Worm (Caenorhabditis elegans) whole organism, early embryonic: ENCODE data around the gene Y48G9A.6.

Source experiments
- ama-1 ChIP-seq: fragments of 150-350 bp; optimal IDR thresholded peaks from 2 replicates; lab custom pipeline; 2014
- ceh-13 ChIP-seq: fragments of 200-800 bp; sonication (Bioruptor generic); optimal IDR thresholded peaks from 2 replicates; lab custom pipeline; 2018; ENCODE audit warnings: mild to moderate bottlenecking, missing genetic modification characterization, missing compliant biosample characterization
- flt-1 ChIP-seq: fragments of 200-800 bp; sonication (Bioruptor generic); IDR thresholded peaks from 2 replicates; pipeline ENCODE4 v1.3.6; 2022; ENCODE audit warnings: missing genetic modification characterization, missing compliant biosample characterization
- hnd-1 ChIP-seq: sonication (generic microtip); optimal IDR thresholded peaks from 2 replicates; lab custom pipeline; 2016; ENCODE audit warnings: missing genetic modification characterization, missing compliant biosample characterization
- pes-1 ChIP-seq: fragments of 200-800 bp; sonication (Bioruptor generic); IDR thresholded peaks from 2 replicates; pipeline ENCODE4 v1.3.6; 2022; ENCODE audit warnings: missing genetic modification reagents, missing genetic modification characterization, missing compliant biosample characterization
- scrt-1 ChIP-seq: fragments of 200-800 bp; sonication (Bioruptor generic); IDR thresholded peaks from 2 replicates; pipeline ENCODE4 v1.3.6; 2022; ENCODE audit warnings: missing genetic modification characterization, missing compliant biosample characterization
- tbx-11 ChIP-seq: fragments of 200-800 bp; sonication (Bioruptor generic); IDR thresholded peaks from 2 replicates; pipeline ENCODE4 v1.3.6; 2022; ENCODE audit warnings: missing genetic modification characterization, missing compliant biosample characterization
- tbx-37 ChIP-seq: fragments of 200-800 bp; sonication (Bioruptor generic); conservative IDR thresholded peaks from 2 replicates; pipeline ENCODE4 v1.3.6; 2022; ENCODE audit warnings: missing genetic modification reagents, missing genetic modification characterization, missing compliant biosample characterization

- no peak for TF ChIP-seq tbx-37 (GFP tag; lab: Robert Waterston, UW)
- TF ChIP-seq hnd-1 (tag; lab: Kevin White, UChicago): no peak
- TF ChIP-seq tbx-11 (GFP tag; lab: Robert Waterston, UW): no peak
- TF ChIP-seq ama-1 (lab: Kevin White, UChicago): no peak
- TF ChIP-seq scrt-1 (GFP tag; lab: Robert Waterston, UW): no peak
- no peak for TF ChIP-seq pes-1 (GFP tag; lab: Robert Waterston, UW)
- no peak for TF ChIP-seq ceh-13 (GFP tag; lab: Kevin White, UChicago)
- no peak for TF ChIP-seq flt-1 (GFP tag; lab: Robert Waterston, UW)
Measured at ce11 chrIII:2099808-2100366, 17.8 kb upstream of the Y48G9A.6 start.
